Fruit fly (Drosophila melanogaster): Measurements from ENCODE around the gene cl.

cl gene

dm6 chr2L:5519846-5520384, at the start of gene cl, which contains the start of gene CG7382:
TSS of gene cl (plus strand) at chr2L:5520135.
TSS of gene CG7382 (minus strand) at chr2L:5519896.
- TF ChIP-seq CG17801 (GFP tag; optimal IDR thresholded peaks at IDR 0.05; ENCODE audit: partially characterized antibody) = no peak

dm6 chr2L:5473880-5474446, 46.0 kb upstream of the cl start:
- no peak for TF ChIP-seq CG17801 (GFP tag; optimal IDR thresholded peaks at IDR 0.05; ENCODE audit: partially characterized antibody)

dm6 chr2L:5476699-5477098, 43.2 kb upstream of the cl start:
- TF ChIP-seq CG17801 (GFP tag; optimal IDR thresholded peaks at IDR 0.05; ENCODE audit: partially characterized antibody) = no peak

dm6 chr2L:5478273-5478672, 41.7 kb upstream of the cl start:
- TF ChIP-seq CG17801 (GFP tag; optimal IDR thresholded peaks at IDR 0.05; ENCODE audit: partially characterized antibody) = no peak

- no peak for TF ChIP-seq CG17801 (GFP tag; optimal IDR thresholded peaks at IDR 0.05; ENCODE audit: partially characterized antibody)
Observed at dm6 chr2L:5479128-5479527, 40.8 kb upstream of the cl start.

- TF ChIP-seq CG17801 (GFP tag; optimal IDR thresholded peaks at IDR 0.05; ENCODE audit: partially characterized antibody) = no peak
Observed at dm6 chr2L:5479971-5480370, 40.0 kb upstream of the cl start.

dm6 chr2L:5483093-5483492, 36.8 kb upstream of the cl start:
- no peak for TF ChIP-seq CG17801 (GFP tag; optimal IDR thresholded peaks at IDR 0.05; ENCODE audit: partially characterized antibody)

dm6 chr2L:5489084-5489617, 30.8 kb upstream of the cl start:
- no peak for TF ChIP-seq CG17801 (GFP tag; optimal IDR thresholded peaks at IDR 0.05; ENCODE audit: partially characterized antibody)

- no peak for TF ChIP-seq CG17801 (GFP tag; optimal IDR thresholded peaks at IDR 0.05; ENCODE audit: partially characterized antibody)
Observed at dm6 chr2L:5489757-5490359, 30.1 kb upstream of the cl start.

- no peak for TF ChIP-seq CG17801 (GFP tag; optimal IDR thresholded peaks at IDR 0.05; ENCODE audit: partially characterized antibody)
Observed at dm6 chr2L:5491220-5491619, 28.7 kb upstream of the cl start.

- no peak for TF ChIP-seq CG17801 (GFP tag; optimal IDR thresholded peaks at IDR 0.05; ENCODE audit: partially characterized antibody)
Observed at dm6 chr2L:5492924-5493323, 27.0 kb upstream of the cl start.

- no peak for TF ChIP-seq CG17801 (GFP tag; optimal IDR thresholded peaks at IDR 0.05; ENCODE audit: partially characterized antibody)
Observed at dm6 chr2L:5493907-5494404, 26.0 kb upstream of the cl start.

- no peak for TF ChIP-seq CG17801 (GFP tag; optimal IDR thresholded peaks at IDR 0.05; ENCODE audit: partially characterized antibody)
Observed at dm6 chr2L:5494808-5495356, 25.1 kb upstream of the cl start.

dm6 chr2L:5496468-5497093, 23.4 kb upstream of the cl start:
- TF ChIP-seq CG17801 (GFP tag; optimal IDR thresholded peaks at IDR 0.05; ENCODE audit: partially characterized antibody) = no peak

dm6 chr2L:5499458-5499857, 20.5 kb upstream of the cl start:
- TF ChIP-seq CG17801 (GFP tag; optimal IDR thresholded peaks at IDR 0.05; ENCODE audit: partially characterized antibody) = no peak

All from ovary, adult (tissue).